Fruit fly (Drosophila melanogaster) whole organism, wandering third instar larva: ENCODE data around the gene arg.

Experiments used
- CG9705 ChIP-seq: fragments of 200-800 bp; sonication (Bioruptor generic); optimal IDR thresholded peaks from 2 replicates; lab custom pipeline; 2018; ENCODE audit warnings: missing biosample characterization, mild to moderate bottlenecking, missing genetic modification characterization
- Hr78 ChIP-seq: fragments of >200 bp; optimal IDR thresholded peaks from 2 replicates; lab custom pipeline; 2017; ENCODE audit warnings: missing biosample characterization, missing genetic modification characterization
- Jra ChIP-seq: sonication (Bioruptor generic); optimal IDR thresholded peaks from 2 replicates; lab custom pipeline; 2016; ENCODE audit warnings: missing biosample characterization, missing genetic modification characterization
- psq ChIP-seq: fragments of 200-800 bp; sonication (Bioruptor generic); optimal IDR thresholded peaks from 3 replicates; lab custom pipeline; 2017; ENCODE audit warnings: missing biosample characterization, mild to moderate bottlenecking, missing genetic modification characterization, moderate library complexity
- usp ChIP-seq: fragments of >200 bp; optimal IDR thresholded peaks from 2 replicates; lab custom pipeline; 2017; ENCODE audit warnings: missing biosample characterization, missing genetic modification characterization

DNA sequence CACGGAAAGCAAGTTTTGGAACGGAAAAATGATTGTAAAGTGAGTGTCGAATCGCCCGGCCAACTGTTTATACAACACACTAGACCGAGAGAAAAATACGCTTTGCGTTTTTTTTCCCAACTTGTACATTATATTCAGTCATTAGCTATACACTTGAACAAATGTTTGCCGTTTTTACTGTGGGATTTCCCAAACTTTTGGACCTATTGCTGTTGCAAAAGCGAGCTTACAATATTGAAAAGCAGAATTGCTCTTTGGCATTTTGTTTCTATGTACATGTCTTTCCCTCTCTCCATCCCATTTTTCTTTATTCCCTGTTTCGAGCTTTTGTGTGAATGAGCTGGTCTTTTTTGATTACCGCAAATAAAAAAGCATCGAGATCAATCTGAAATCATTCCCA lies 11.8 kb upstream of the arg start:
- TF ChIP-seq usp (GFP tag; lab: Kevin White, UChicago), result no peak
- no peak for TF ChIP-seq psq (GFP tag; lab: Kevin White, UChicago)
- no peak for TF ChIP-seq CG9705 (GFP tag; lab: Kevin White, UChicago)
- TF ChIP-seq Jra (GFP tag; lab: Kevin White, UChicago), result no peak
- TF ChIP-seq Hr78 (GFP tag; lab: Kevin White, UChicago), result no peak
